Fruit fly (Drosophila melanogaster) whole organism, prepupa: ENCODE data around the gene CG17078.

ENCODE experiments used
- Blimp-1 ChIP-seq: fragments of 200-800 bp; sonication (Bioruptor generic); optimal IDR thresholded peaks from 3 replicates; lab custom pipeline; 2017; ENCODE audit warnings: missing biosample characterization, missing genetic modification characterization, mild to moderate bottlenecking, moderate library complexity, missing genetic modification reagents
- CG11294 ChIP-seq: fragments of 200-800 bp; sonication (Bioruptor generic); IDR thresholded peaks from 2 replicates; pipeline ENCODE4 v1.3.6; 2022; ENCODE audit warnings: missing biosample characterization, missing genetic modification characterization
- CG6854 ChIP-seq: fragments of 200-800 bp; sonication (Bioruptor generic); optimal IDR thresholded peaks from 2 replicates; lab custom pipeline; 2017; ENCODE audit warnings: missing biosample characterization, mild to moderate bottlenecking, missing genetic modification characterization
- CG7368 ChIP-seq: fragments of 200-800 bp; sonication (Bioruptor generic); optimal IDR thresholded peaks from 3 replicates; lab custom pipeline; 2016; ENCODE audit warnings: missing biosample characterization, missing genetic modification characterization
- CG8632 ChIP-seq: fragments of 200-800 bp; sonication (Bioruptor generic); optimal IDR thresholded peaks from 3 replicates; lab custom pipeline; 2016; ENCODE audit warnings: missing biosample characterization, missing genetic modification characterization
- Ets21C ChIP-seq: fragments of 200-800 bp; sonication (Bioruptor generic); optimal IDR thresholded peaks from 3 replicates; lab custom pipeline; 2016; ENCODE audit warnings: missing biosample characterization, missing genetic modification characterization
- Ets96B ChIP-seq: fragments of 200-800 bp; optimal IDR thresholded peaks from 2 replicates; lab custom pipeline; 2019; ENCODE audit warnings: missing biosample characterization, mild to moderate bottlenecking, missing genetic modification characterization, moderate library complexity
- Hr38 ChIP-seq: sonication (Bioruptor generic); optimal IDR thresholded peaks from 2 replicates; lab custom pipeline; 2016; ENCODE audit warnings: missing biosample characterization, missing genetic modification characterization
- Met ChIP-seq: fragments of 200-800 bp; sonication (Bioruptor generic); optimal IDR thresholded peaks from 3 replicates; lab custom pipeline; 2016; ENCODE audit warnings: missing biosample characterization, missing genetic modification characterization
- OdsH ChIP-seq: fragments of 200-800 bp; sonication (Bioruptor generic); optimal IDR thresholded peaks from 3 replicates; lab custom pipeline; 2016; ENCODE audit warnings: missing biosample characterization, missing genetic modification characterization
- Smox ChIP-seq: fragments of 200-800 bp; sonication (Bioruptor generic); optimal IDR thresholded peaks from 3 replicates; lab custom pipeline; 2016; ENCODE audit warnings: missing biosample characterization, missing genetic modification characterization
- eg ChIP-seq: fragments of 200-800 bp; sonication (Bioruptor generic); IDR thresholded peaks from 3 replicates; pipeline ENCODE4 v1.3.6; 2022; ENCODE audit warnings: missing biosample characterization, missing genetic modification characterization
- fd85E ChIP-seq: fragments of 200-800 bp; sonication (Bioruptor generic); optimal IDR thresholded peaks from 3 replicates; lab custom pipeline; 2016; ENCODE audit warnings: missing biosample characterization, missing genetic modification characterization

- peak; percentile 71 for TF ChIP-seq Blimp-1
- no peak for TF ChIP-seq Ets21C (GFP tag; lab: Kevin White, UChicago)
- no peak for TF ChIP-seq Met (GFP tag; lab: Kevin White, UChicago)
- no peak for TF ChIP-seq Hr38
- TF ChIP-seq CG7368 (GFP tag; lab: Kevin White, UChicago) = no peak
- peak; percentile 61 for TF ChIP-seq CG6854 (GFP tag; lab: Kevin White, UChicago)
- peak; percentile 3 for TF ChIP-seq Ets96B
- TF ChIP-seq CG8632 = no peak
- no peak for TF ChIP-seq Smox (GFP tag; lab: Kevin White, UChicago)
- TF ChIP-seq CG11294 (GFP tag; lab: Robert Waterston, UW) = no peak
- TF ChIP-seq eg (GFP tag; lab: Robert Waterston, UW) = 0 out of 3 replicates have a peak, but pooled peaks have one; percentile 35
- TF ChIP-seq fd85E = no peak
- no peak for TF ChIP-seq OdsH
Measured at dm6 chr2L:283071-283482, 5.0 kb upstream of the CG17078 start, which contains the start of gene CG11601.
